Worm (Caenorhabditis elegans) whole organism, L4 larva: ENCODE results near the gene Y62F5A.12.

ENCODE experiments used
- ces-1 ChIP-seq: fragments of 150-350 bp; sonication (generic microtip); optimal IDR thresholded peaks from 4 replicates; lab custom pipeline; 2014; ENCODE audit warnings: missing biosample characterization, missing genetic modification reagents, missing genetic modification characterization
- egl-43 ChIP-seq: fragments of 200-800 bp; sonication (Bioruptor generic); IDR thresholded peaks from 2 replicates; pipeline ENCODE4 v1.3.6; 2022; ENCODE audit warnings: missing genetic modification reagents, missing genetic modification characterization, missing compliant biosample characterization
- hlh-11 ChIP-seq: fragments of 200-800 bp; sonication (Bioruptor generic); optimal IDR thresholded peaks from 2 replicates; lab custom pipeline; 2018; ENCODE audit warnings: mild to moderate bottlenecking, missing genetic modification characterization, missing compliant biosample characterization
- mep-1 ChIP-seq: fragments of 150-350 bp; sonication (generic microtip); optimal IDR thresholded peaks from 3 replicates; lab custom pipeline; 2014; ENCODE audit warnings: missing biosample characterization, missing genetic modification characterization
- nhr-28 ChIP-seq: fragments of 150-350 bp; optimal IDR thresholded peaks from 2 replicates; lab custom pipeline; 2014; ENCODE audit warnings: missing biosample characterization, missing genetic modification characterization
- nhr-76 ChIP-seq: fragments of 150-350 bp; optimal IDR thresholded peaks from 2 replicates; lab custom pipeline; 2014; ENCODE audit warnings: missing biosample characterization, missing genetic modification characterization
- sdz-12 ChIP-seq: fragments of 200-800 bp; sonication (Bioruptor generic); optimal IDR thresholded peaks from 2 replicates; lab custom pipeline; 2018; ENCODE audit warnings: mild to moderate bottlenecking, missing genetic modification characterization, missing compliant biosample characterization
- skn-1 ChIP-seq: fragments of 150-350 bp; optimal IDR thresholded peaks from 2 replicates; lab custom pipeline; 2014; ENCODE audit warnings: missing biosample characterization, missing genetic modification characterization
- tra-1 ChIP-seq: fragments of 200-800 bp; sonication (Bioruptor generic); IDR thresholded peaks from 2 replicates; pipeline ENCODE4 v1.3.6; 2022; ENCODE audit warnings: missing genetic modification reagents, missing genetic modification characterization, missing compliant biosample characterization
- unc-130 ChIP-seq: sonication (generic microtip); optimal IDR thresholded peaks from 2 replicates; lab custom pipeline; 2016; ENCODE audit warnings: missing genetic modification reagents, missing genetic modification characterization, missing compliant biosample characterization

- no peak for TF ChIP-seq mep-1 (tag; lab: Kevin White, UChicago)
- no peak for TF ChIP-seq tra-1
- TF ChIP-seq nhr-76 (tag; lab: Kevin White, UChicago): no peak
- no peak for TF ChIP-seq sdz-12
- TF ChIP-seq hlh-11 (tag; lab: Kevin White, UChicago): no peak
- no peak for TF ChIP-seq egl-43 (GFP tag; lab: Robert Waterston, UW)
- no peak for TF ChIP-seq nhr-28 (tag; lab: Kevin White, UChicago)
- TF ChIP-seq skn-1: no peak
- no peak for TF ChIP-seq ces-1
- TF ChIP-seq unc-130 (GFP tag; lab: Kevin White, UChicago): no peak
Observed at ce11 chrII:11503761-11504160, 30.5 kb downstream of the Y62F5A.12 start.
